Fruit fly (Drosophila melanogaster) whole organism, adult: ENCODE results near the gene APC4.

Experiments
- CG11617 ChIP-seq: fragments of 200-800 bp; sonication (Bioruptor generic); optimal IDR thresholded peaks from 2 replicates; lab custom pipeline; 2017; ENCODE audit warnings: mild to moderate bottlenecking, missing biosample characterization, missing genetic modification reagents, missing genetic modification characterization
- kay ChIP-seq: fragments of 200-800 bp; sonication (Bioruptor generic); peaks from one replicate; lab custom pipeline; 2016; ENCODE audit warnings: missing biosample characterization, missing genetic modification characterization, borderline replicate concordance
- toe ChIP-seq: fragments of 200-800 bp; sonication (Bioruptor generic); optimal IDR thresholded peaks from 2 replicates; lab custom pipeline; 2016; ENCODE audit warnings: missing biosample characterization, missing genetic modification characterization

DNA sequence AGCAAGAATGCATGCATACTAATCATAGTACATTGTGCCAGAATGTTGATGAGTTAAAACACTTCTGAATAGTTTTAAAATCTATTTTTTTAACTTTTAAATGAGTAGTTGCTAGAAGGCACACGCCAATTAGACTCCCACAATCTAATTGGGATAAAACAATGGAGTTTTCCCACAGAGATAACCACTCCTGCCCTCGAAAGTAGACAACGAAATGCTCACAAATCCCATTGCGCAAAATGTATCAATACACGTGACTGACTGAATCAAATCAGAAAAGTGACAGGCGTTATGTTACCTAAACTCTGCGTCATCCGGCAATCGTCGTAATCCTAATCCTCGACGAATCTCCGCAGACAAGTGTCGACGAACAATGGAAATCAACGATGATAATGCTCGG, 35.1 kb downstream of the APC4 start:
- TF ChIP-seq toe (GFP tag; lab: Kevin White, UChicago) (no peak), CG11617 (no peak), kay (GFP tag; lab: Kevin White, UChicago) (no peak)
